Worm (Caenorhabditis elegans) whole organism, late embryonic: ENCODE measurements around the gene skr-20.

Experiments
- C38D4.7 ChIP-seq: fragments of 200-800 bp; sonication (Bioruptor generic); optimal IDR thresholded peaks from 2 replicates; lab custom pipeline; 2018; ENCODE audit warnings: mild to moderate bottlenecking, missing genetic modification characterization, moderate library complexity, missing compliant biosample characterization
- K02D7.2 ChIP-seq: sonication (generic microtip); optimal IDR thresholded peaks from 2 replicates; lab custom pipeline; 2017; ENCODE audit warnings: mild to moderate bottlenecking, missing genetic modification characterization, missing compliant biosample characterization
- K09A11.1 ChIP-seq: sonication (generic microtip); optimal IDR thresholded peaks from 2 replicates; lab custom pipeline; 2017; ENCODE audit warnings: antibody characterized with exemption, mild to moderate bottlenecking, missing genetic modification characterization, missing compliant biosample characterization; ENCODE audit not compliant: insufficient read depth
- T23F11.4 ChIP-seq: fragments of 200-800 bp; sonication (Bioruptor generic); optimal IDR thresholded peaks from 2 replicates; lab custom pipeline; 2018; ENCODE audit warnings: mild to moderate bottlenecking, missing genetic modification characterization, missing compliant biosample characterization
- ceh-18 ChIP-seq: sonication (generic microtip); optimal IDR thresholded peaks from 2 replicates; lab custom pipeline; 2016; ENCODE audit warnings: missing genetic modification characterization, missing compliant biosample characterization
- ceh-22 ChIP-seq: sonication (generic microtip); optimal IDR thresholded peaks from 2 replicates; lab custom pipeline; 2017; ENCODE audit warnings: missing biosample characterization, missing genetic modification characterization
- ceh-31 ChIP-seq: sonication (generic microtip); optimal IDR thresholded peaks from 2 replicates; lab custom pipeline; 2016; ENCODE audit warnings: missing genetic modification characterization, missing compliant biosample characterization
- ceh-48 ChIP-seq: sonication (generic microtip); optimal IDR thresholded peaks from 2 replicates; lab custom pipeline; 2016; ENCODE audit warnings: missing genetic modification characterization, inconsistent platforms, missing compliant biosample characterization
- ceh-9 ChIP-seq: sonication (generic microtip); optimal IDR thresholded peaks from 2 replicates; lab custom pipeline; 2016; ENCODE audit warnings: mild to moderate bottlenecking, missing genetic modification characterization, inconsistent platforms, missing compliant biosample characterization
- che-1 ChIP-seq: sonication (generic microtip); optimal IDR thresholded peaks from 2 replicates; lab custom pipeline; 2016; ENCODE audit warnings: mild to moderate bottlenecking, missing genetic modification characterization, missing compliant biosample characterization
- dmd-4 ChIP-seq: sonication (generic microtip); optimal IDR thresholded peaks from 2 replicates; lab custom pipeline; 2016; ENCODE audit warnings: borderline replicate concordance, missing genetic modification characterization, missing compliant biosample characterization
- dve-1 ChIP-seq: sonication (generic microtip); optimal IDR thresholded peaks from 2 replicates; lab custom pipeline; 2017; ENCODE audit warnings: antibody characterized with exemption, mild to moderate bottlenecking, missing genetic modification characterization, missing compliant biosample characterization
- elt-2 ChIP-seq: sonication (generic microtip); optimal IDR thresholded peaks from 2 replicates; lab custom pipeline; 2016; ENCODE audit warnings: missing genetic modification reagents, missing genetic modification characterization, missing compliant biosample characterization
- elt-4 ChIP-seq: sonication (generic microtip); optimal IDR thresholded peaks from 2 replicates; lab custom pipeline; 2016; ENCODE audit warnings: missing genetic modification characterization, missing compliant biosample characterization
- hlh-15 ChIP-seq: sonication (generic microtip); optimal IDR thresholded peaks from 2 replicates; lab custom pipeline; 2016; ENCODE audit warnings: missing genetic modification characterization, missing compliant biosample characterization
- hlh-30 ChIP-seq: sonication (generic microtip); optimal IDR thresholded peaks from 2 replicates; lab custom pipeline; 2017; ENCODE audit warnings: antibody characterized with exemption, missing genetic modification characterization, missing compliant biosample characterization; ENCODE audit not compliant: insufficient read depth
- lim-6 ChIP-seq: sonication (generic microtip); optimal IDR thresholded peaks from 2 replicates; lab custom pipeline; 2016; ENCODE audit warnings: missing genetic modification characterization, missing compliant biosample characterization
- lin-11 ChIP-seq: fragments of 200-800 bp; sonication (Bioruptor generic); optimal IDR thresholded peaks from 2 replicates; lab custom pipeline; 2018; ENCODE audit warnings: mild to moderate bottlenecking, missing genetic modification characterization, missing compliant biosample characterization
- nhr-232 ChIP-seq: sonication (generic microtip); optimal IDR thresholded peaks from 2 replicates; lab custom pipeline; 2016; ENCODE audit warnings: missing genetic modification characterization, missing compliant biosample characterization
- odd-2 ChIP-seq: sonication (generic microtip); optimal IDR thresholded peaks from 2 replicates; lab custom pipeline; 2017; ENCODE audit warnings: antibody characterized with exemption, mild to moderate bottlenecking, missing genetic modification characterization, missing compliant biosample characterization
- pag-3 ChIP-seq: sonication (generic microtip); optimal IDR thresholded peaks from 2 replicates; lab custom pipeline; 2016; ENCODE audit warnings: missing compliant biosample characterization, missing genetic modification characterization, borderline replicate concordance
- pha-2 ChIP-seq: sonication (generic microtip); optimal IDR thresholded peaks from 2 replicates; lab custom pipeline; 2017; ENCODE audit warnings: mild to moderate bottlenecking, missing genetic modification characterization, missing compliant biosample characterization
- pqm-1 ChIP-seq: sonication (generic microtip); optimal IDR thresholded peaks from 2 replicates; lab custom pipeline; 2016; ENCODE audit warnings: missing genetic modification characterization, missing compliant biosample characterization
- pros-1 ChIP-seq: fragments of 150-350 bp; optimal IDR thresholded peaks from 2 replicates; lab custom pipeline; 2014; ENCODE audit warnings: missing biosample characterization, missing genetic modification reagents, missing genetic modification characterization
- sox-4 ChIP-seq: sonication (generic microtip); optimal IDR thresholded peaks from 2 replicates; lab custom pipeline; 2017; ENCODE audit warnings: mild to moderate bottlenecking, missing genetic modification characterization, inconsistent platforms, missing compliant biosample characterization
- tbx-2 ChIP-seq: sonication (generic microtip); optimal IDR thresholded peaks from 2 replicates; lab custom pipeline; 2016; ENCODE audit warnings: missing genetic modification characterization, missing compliant biosample characterization
- tbx-7 ChIP-seq: sonication (generic microtip); optimal IDR thresholded peaks from 2 replicates; lab custom pipeline; 2016; ENCODE audit warnings: missing genotype, missing genetic modification characterization, missing compliant biosample characterization
- ttx-3 ChIP-seq: sonication (generic microtip); optimal IDR thresholded peaks from 2 replicates; lab custom pipeline; 2016; ENCODE audit warnings: missing genetic modification reagents, missing genetic modification characterization, missing compliant biosample characterization
- unc-3 ChIP-seq, 2 experiments: fragments of 200-800 bp in 1 of 2; sonication (Bioruptor generic) in 1 of 2; sonication (generic microtip) in 1 of 2; conservative IDR thresholded peaks in 1 of 2; optimal IDR thresholded peaks in 1 of 2; 2 replicates each; pipeline versions ENCODE4 v1.3.6 to Lab custom; 2016 to 2022; ENCODE audit warnings: missing compliant biosample characterization in 2 of 2, missing genetic modification characterization in 2 of 2, missing genetic modification reagents in 1 of 2
- unc-42 ChIP-seq: sonication (generic microtip); optimal IDR thresholded peaks from 2 replicates; lab custom pipeline; 2016; ENCODE audit warnings: missing genotype, missing genetic modification characterization, missing compliant biosample characterization
- unc-55 ChIP-seq: sonication (generic microtip); optimal IDR thresholded peaks from 2 replicates; lab custom pipeline; 2017; ENCODE audit warnings: missing biosample characterization, missing genetic modification reagents, missing genetic modification characterization
- zip-5 ChIP-seq: sonication (generic microtip); optimal IDR thresholded peaks from 2 replicates; lab custom pipeline; 2016; ENCODE audit warnings: missing genetic modification characterization, missing compliant biosample characterization
- ztf-16 ChIP-seq: sonication (generic microtip); optimal IDR thresholded peaks from 2 replicates; lab custom pipeline; 2017; ENCODE audit warnings: missing genetic modification characterization, missing compliant biosample characterization

The skr-20 gene

ce11 chrX:13206911-13207310 lies 16.4 kb downstream of the skr-20 start:
- TF ChIP-seq sox-4 (no peak), unc-55 (peak; percentile 3), lim-6 (tag; lab: Kevin White, UChicago) (no peak), elt-4 (tag; lab: Kevin White, UChicago) (no peak), dve-1 (tag; lab: Kevin White, UChicago) (no peak), ceh-18 (tag; lab: Kevin White, UChicago) (peak; percentile 7)

- TF ChIP-seq unc-3 (GFP tag; conservative IDR thresholded peaks at IDR 0.05; lab: Robert Waterston, UW) (no peak), unc-3 (tag; optimal IDR thresholded peaks at IDR 0.05; lab: Kevin White, UChicago) (no peak), zip-5 (no peak), dmd-4 (tag; lab: Kevin White, UChicago) (no peak), T23F11.4 (no peak), pros-1 (no peak), pqm-1 (tag; lab: Kevin White, UChicago) (no peak), hlh-30 (tag; lab: Kevin White, UChicago) (no peak), ceh-31 (tag; lab: Kevin White, UChicago) (no peak), pha-2 (tag; lab: Kevin White, UChicago) (no peak), K09A11.1 (no peak), ttx-3 (tag; lab: Kevin White, UChicago) (no peak), tbx-7 (tag; lab: Kevin White, UChicago) (no peak), odd-2 (tag; lab: Kevin White, UChicago) (no peak), elt-4 (tag; lab: Kevin White, UChicago) (no peak)
Measured at ce11 chrX:13206011-13206410, 17.3 kb downstream of the skr-20 start.

- TF ChIP-seq K09A11.1 = no peak
- TF ChIP-seq ceh-18 (tag; lab: Kevin White, UChicago) = no peak
- no peak for TF ChIP-seq nhr-232
- TF ChIP-seq ceh-9 (tag; lab: Kevin White, UChicago) = no peak
- no peak for TF ChIP-seq C38D4.7 (GFP tag; lab: Kevin White, UChicago)
- TF ChIP-seq lin-11 (tag; lab: Kevin White, UChicago) = no peak
- no peak for TF ChIP-seq K02D7.2 (tag; lab: Kevin White, UChicago)
- no peak for TF ChIP-seq tbx-2 (tag; lab: Kevin White, UChicago)
- TF ChIP-seq elt-2 (tag; lab: Kevin White, UChicago) = no peak
- TF ChIP-seq, all 69 proteins: peak for 0
Measured at ce11 chrX:13202312-13202711, 21.0 kb downstream of the skr-20 start.

ce11 chrX:13201401-13201800 lies 21.9 kb downstream of the skr-20 start, which contains the start of gene unc-9:
unc-9 (plus strand) TSS chrX:13201770.
- no peak for TF ChIP-seq ceh-9 (tag; lab: Kevin White, UChicago)
- TF ChIP-seq unc-42 = peak; percentile 74
- TF ChIP-seq pros-1 = no peak

ce11 chrX:13200312-13200711 lies 23.0 kb downstream of the skr-20 start:
- TF ChIP-seq pag-3 (tag; lab: Kevin White, UChicago) (no peak), ztf-16 (no peak), pqm-1 (tag; lab: Kevin White, UChicago) (no peak), hlh-15 (no peak), ttx-3 (tag; lab: Kevin White, UChicago) (no peak), che-1 (tag; lab: Kevin White, UChicago) (no peak), ceh-22 (tag; lab: Kevin White, UChicago) (no peak), ceh-48 (tag; lab: Kevin White, UChicago) (no peak)
